Worm (Caenorhabditis elegans) whole organism, early embryonic: ENCODE data around the gene C27C12.3.

Experiments used
- aly-1 ChIP-seq: sonication (generic microtip); optimal IDR thresholded peaks from 2 replicates; lab custom pipeline; 2016; ENCODE audit warnings: missing genetic modification characterization, missing compliant biosample characterization
- ama-1 ChIP-seq: fragments of 150-350 bp; optimal IDR thresholded peaks from 2 replicates; lab custom pipeline; 2014
- hmg-4 ChIP-seq: fragments of 200-800 bp; sonication (Bioruptor generic); optimal IDR thresholded peaks from 2 replicates; lab custom pipeline; 2018; ENCODE audit warnings: mild to moderate bottlenecking, missing genetic modification characterization, missing compliant biosample characterization
- tra-4 ChIP-seq: sonication (generic microtip); optimal IDR thresholded peaks from 2 replicates; lab custom pipeline; 2017; ENCODE audit warnings: missing genetic modification characterization, missing compliant biosample characterization

DNA sequence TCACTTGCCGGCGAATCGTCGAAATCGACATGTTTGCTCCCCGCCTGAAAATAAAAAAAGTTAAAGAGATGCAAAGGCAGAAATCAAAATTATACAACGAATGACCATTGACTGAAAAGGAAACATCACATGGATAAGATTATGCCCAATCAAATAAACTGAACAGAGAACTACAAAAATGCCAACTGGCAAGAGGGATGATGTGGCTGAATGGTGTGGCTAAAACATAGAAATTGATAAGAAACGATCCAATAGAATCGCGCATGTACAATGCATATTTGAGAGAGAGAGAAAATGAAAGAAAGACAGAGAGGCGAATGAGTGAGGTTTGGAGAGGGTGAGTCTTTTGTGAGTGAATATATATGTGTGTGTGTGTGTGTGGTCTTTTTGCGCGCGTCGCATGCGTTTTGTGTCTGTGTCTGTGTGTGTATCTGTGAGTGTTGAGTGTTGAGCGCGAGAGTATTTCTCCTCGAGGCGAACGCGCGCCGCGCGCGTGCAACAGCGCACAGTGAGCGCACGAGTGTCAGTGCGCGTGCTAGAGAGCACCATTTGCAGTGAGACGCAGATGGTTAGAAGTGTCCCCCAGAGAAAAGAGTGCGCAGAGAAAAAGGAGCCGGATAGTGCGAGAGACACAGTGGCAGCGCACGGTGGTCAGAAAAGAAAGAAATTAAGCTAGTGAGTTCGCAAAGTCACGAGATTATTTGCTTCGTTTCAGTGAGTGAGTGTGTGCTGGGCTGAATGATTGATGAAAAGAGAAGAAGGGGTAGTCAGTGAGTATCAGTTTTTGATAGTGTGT is 47.0 kb downstream of the C27C12.3 start, which contains the start of gene epn-1:
- TF ChIP-seq ama-1 (lab: Kevin White, UChicago) = no peak
- TF ChIP-seq tra-4 (tag; lab: Kevin White, UChicago) = no peak
- peak; percentile 87 for TF ChIP-seq hmg-4
- TF ChIP-seq aly-1 (tag; lab: Kevin White, UChicago) = peak; percentile 42
